Worm (Caenorhabditis elegans) whole organism, young adult: Measurements from ENCODE around the gene abce-1.

ENCODE experiments used
- B0261.1 ChIP-seq: sonication (generic microtip); optimal IDR thresholded peaks from 2 replicates; lab custom pipeline; 2016; ENCODE audit warnings: mild to moderate bottlenecking, missing genetic modification characterization, moderate library complexity, missing compliant biosample characterization
- C06A6.2 ChIP-seq: fragments of 200-800 bp; sonication (Bioruptor generic); conservative IDR thresholded peaks from 2 replicates; pipeline ENCODE4 v1.3.6; 2022; ENCODE audit warnings: missing genetic modification characterization, missing compliant biosample characterization
- F10E7.11 ChIP-seq: sonication (generic microtip); optimal IDR thresholded peaks from 2 replicates; lab custom pipeline; 2017; ENCODE audit warnings: mild to moderate bottlenecking, missing genetic modification characterization, moderate library complexity, missing compliant biosample characterization
- F22D6.2 ChIP-seq: sonication (generic microtip); optimal IDR thresholded peaks from 2 replicates; lab custom pipeline; 2016; ENCODE audit warnings: mild to moderate bottlenecking, missing genetic modification characterization, missing compliant biosample characterization
- F37B4.10 ChIP-seq: fragments of 200-800 bp; sonication (Bioruptor generic); IDR thresholded peaks from 2 replicates; pipeline ENCODE4 v1.3.6; 2022; ENCODE audit warnings: missing genetic modification characterization, missing compliant biosample characterization
- F55B11.4 ChIP-seq: sonication (generic microtip); optimal IDR thresholded peaks from 2 replicates; lab custom pipeline; 2016; ENCODE audit warnings: missing compliant biosample characterization, missing genetic modification characterization, borderline replicate concordance; ENCODE audit not compliant: insufficient read depth
- F57A8.1 ChIP-seq: fragments of 200-800 bp; sonication (Bioruptor generic); optimal IDR thresholded peaks from 2 replicates; lab custom pipeline; 2018; ENCODE audit warnings: mild to moderate bottlenecking, missing genetic modification characterization, moderate library complexity, missing compliant biosample characterization
- F57C9.4 ChIP-seq: sonication (generic microtip); optimal IDR thresholded peaks from 2 replicates; lab custom pipeline; 2017; ENCODE audit warnings: mild to moderate bottlenecking, missing genetic modification characterization, missing compliant biosample characterization
- K11D2.4 ChIP-seq: fragments of 200-800 bp; sonication (Bioruptor generic); IDR thresholded peaks from 2 replicates; pipeline ENCODE4 v1.3.6; 2022; ENCODE audit warnings: missing genetic modification reagents, missing genetic modification characterization, missing compliant biosample characterization
- Y53F4B.3 ChIP-seq: fragments of 200-800 bp; sonication (Bioruptor generic); IDR thresholded peaks from 2 replicates; pipeline ENCODE4 v1.3.6; 2022; ENCODE audit warnings: missing genetic modification reagents, missing genetic modification characterization, missing compliant biosample characterization
- Y56A3A.18 ChIP-seq: fragments of 200-800 bp; sonication (Bioruptor generic); IDR thresholded peaks from 2 replicates; pipeline ENCODE4 v1.3.6; 2022; ENCODE audit warnings: missing genetic modification reagents, missing genetic modification characterization, missing compliant biosample characterization
- Y95B8A.8 ChIP-seq: fragments of 200-800 bp; sonication (Bioruptor generic); IDR thresholded peaks from 2 replicates; pipeline ENCODE4 v1.3.6; 2022; ENCODE audit warnings: missing genetic modification reagents, missing genetic modification characterization, missing compliant biosample characterization
- ZK185.1 ChIP-seq: sonication (generic microtip); optimal IDR thresholded peaks from 2 replicates; lab custom pipeline; 2016; ENCODE audit warnings: mild to moderate bottlenecking, missing genetic modification characterization, missing compliant biosample characterization; ENCODE audit not compliant: poor library complexity, severe bottlenecking
- akir-1 ChIP-seq: fragments of 200-800 bp; sonication (Bioruptor generic); optimal IDR thresholded peaks from 2 replicates; lab custom pipeline; 2018; ENCODE audit warnings: mild to moderate bottlenecking, missing genetic modification characterization, moderate library complexity, missing compliant biosample characterization
- athp-1 ChIP-seq: sonication (generic microtip); optimal IDR thresholded peaks from 2 replicates; lab custom pipeline; 2017; ENCODE audit warnings: mild to moderate bottlenecking, missing genetic modification characterization, missing compliant biosample characterization
- bed-1 ChIP-seq: fragments of 200-800 bp; sonication (Bioruptor generic); IDR thresholded peaks from 2 replicates; pipeline ENCODE4 v1.3.6; 2022; ENCODE audit warnings: missing genetic modification reagents, missing genetic modification characterization, missing compliant biosample characterization
- cebp-1 ChIP-seq, 2 experiments: fragments of 200-800 bp in 1 of 2; sonication (Bioruptor generic) in 1 of 2; sonication (generic microtip) in 1 of 2; IDR thresholded peaks in 1 of 2; optimal IDR thresholded peaks in 1 of 2; 2 replicates each; pipeline versions ENCODE4 v1.3.6 to Lab custom; 2017 to 2022; ENCODE audit warnings: missing compliant biosample characterization in 2 of 2, missing genetic modification characterization in 2 of 2, mild to moderate bottlenecking in 1 of 2, missing genetic modification reagents in 1 of 2, moderate library complexity in 1 of 2
- ceh-27 ChIP-seq: fragments of 200-800 bp; sonication (Bioruptor generic); optimal IDR thresholded peaks from 2 replicates; lab custom pipeline; 2018; ENCODE audit warnings: mild to moderate bottlenecking, missing genetic modification characterization, moderate library complexity, missing compliant biosample characterization
- ceh-40 ChIP-seq: fragments of 200-800 bp; sonication (Bioruptor generic); IDR thresholded peaks from 2 replicates; pipeline ENCODE4 v1.3.6; 2022; ENCODE audit warnings: missing genetic modification characterization, missing compliant biosample characterization
- ceh-58 ChIP-seq: fragments of 200-800 bp; sonication (Bioruptor generic); IDR thresholded peaks from 2 replicates; pipeline ENCODE4 v1.3.6; 2022; ENCODE audit warnings: missing genetic modification characterization, missing compliant biosample characterization
- ceh-91 ChIP-seq: fragments of 200-800 bp; sonication (Bioruptor generic); IDR thresholded peaks from 2 replicates; pipeline ENCODE4 v1.3.6; 2022; ENCODE audit warnings: missing genetic modification reagents, missing genetic modification characterization, missing compliant biosample characterization
- chd-7 ChIP-seq: sonication (generic microtip); optimal IDR thresholded peaks from 2 replicates; lab custom pipeline; 2016; ENCODE audit warnings: mild to moderate bottlenecking, missing genetic modification characterization, moderate library complexity, missing compliant biosample characterization
- die-1 ChIP-seq: sonication (generic microtip); optimal IDR thresholded peaks from 2 replicates; lab custom pipeline; 2016; ENCODE audit warnings: missing genotype, mild to moderate bottlenecking, missing genetic modification characterization, missing compliant biosample characterization
- ekl-4 ChIP-seq: fragments of 200-800 bp; sonication (Bioruptor generic); IDR thresholded peaks from 2 replicates; pipeline ENCODE4 v1.3.6; 2022; ENCODE audit warnings: missing genetic modification reagents, missing genetic modification characterization, missing compliant biosample characterization
- ets-4 ChIP-seq: fragments of 200-800 bp; sonication (Bioruptor generic); optimal IDR thresholded peaks from 2 replicates; lab custom pipeline; 2018; ENCODE audit warnings: mild to moderate bottlenecking, missing genetic modification characterization, missing compliant biosample characterization
- fkh-3 ChIP-seq: sonication (generic microtip); optimal IDR thresholded peaks from 2 replicates; lab custom pipeline; 2016; ENCODE audit warnings: mild to moderate bottlenecking, missing genetic modification characterization, missing compliant biosample characterization
- hrde-1 ChIP-seq: sonication (generic microtip); optimal IDR thresholded peaks from 2 replicates; lab custom pipeline; 2016; ENCODE audit warnings: missing genetic modification characterization, mild to moderate bottlenecking, missing compliant biosample characterization, moderate library complexity, missing genotype, missing genetic modification reagents, borderline replicate concordance
- lag-1 ChIP-seq: fragments of 200-800 bp; sonication (Bioruptor generic); IDR thresholded peaks from 2 replicates; pipeline ENCODE4 v1.3.6; 2022; ENCODE audit warnings: missing genetic modification reagents, missing genetic modification characterization, missing compliant biosample characterization
- let-526 ChIP-seq: fragments of 200-800 bp; sonication (Bioruptor generic); IDR thresholded peaks from 2 replicates; pipeline ENCODE4 v1.3.6; 2022; ENCODE audit warnings: missing genetic modification reagents, missing genetic modification characterization, missing compliant biosample characterization
- let-607 ChIP-seq, 2 experiments: fragments of 200-800 bp in 1 of 2; sonication (Bioruptor generic) in 1 of 2; sonication (generic microtip) in 1 of 2; optimal IDR thresholded peaks; 2 replicates each; lab custom pipeline; 2016 to 2018; ENCODE audit warnings: mild to moderate bottlenecking in 2 of 2, missing compliant biosample characterization in 2 of 2, missing genetic modification characterization in 2 of 2, moderate library complexity in 2 of 2, missing genotype in 1 of 2
- lin-26 ChIP-seq: fragments of 200-800 bp; sonication (Bioruptor generic); IDR thresholded peaks from 2 replicates; pipeline ENCODE4 v1.3.6; 2022; ENCODE audit warnings: missing genetic modification reagents, missing genetic modification characterization, missing compliant biosample characterization
- lin-40 ChIP-seq: sonication (generic microtip); optimal IDR thresholded peaks from 2 replicates; lab custom pipeline; 2016; ENCODE audit warnings: missing genetic modification characterization, mild to moderate bottlenecking, missing compliant biosample characterization, missing genotype, missing genetic modification reagents
- mcd-1 ChIP-seq: fragments of 200-800 bp; sonication (Bioruptor generic); IDR thresholded peaks from 2 replicates; pipeline ENCODE4 v1.3.6; 2022; ENCODE audit warnings: missing genetic modification reagents, missing genetic modification characterization, missing compliant biosample characterization
- mes-4 ChIP-seq: sonication (generic microtip); optimal IDR thresholded peaks from 2 replicates; lab custom pipeline; 2016; ENCODE audit warnings: missing genotype, missing genetic modification characterization, missing compliant biosample characterization
- nfyb-1 ChIP-seq: fragments of 200-800 bp; sonication (Bioruptor generic); IDR thresholded peaks from 2 replicates; pipeline ENCODE4 v1.3.6; 2022; ENCODE audit warnings: missing genetic modification reagents, missing genetic modification characterization, missing compliant biosample characterization
- nhr-179 ChIP-seq: sonication (generic microtip); optimal IDR thresholded peaks from 2 replicates; lab custom pipeline; 2016; ENCODE audit warnings: mild to moderate bottlenecking, missing genetic modification characterization, missing compliant biosample characterization
- nhr-27 ChIP-seq: fragments of 200-800 bp; sonication (Bioruptor generic); optimal IDR thresholded peaks from 2 replicates; lab custom pipeline; 2018; ENCODE audit warnings: mild to moderate bottlenecking, missing genetic modification characterization, moderate library complexity, missing compliant biosample characterization
- nhr-80 ChIP-seq: sonication (generic microtip); optimal IDR thresholded peaks from 2 replicates; lab custom pipeline; 2016; ENCODE audit warnings: missing genetic modification characterization, missing compliant biosample characterization
- nhr-90 ChIP-seq: sonication (generic microtip); optimal IDR thresholded peaks from 2 replicates; lab custom pipeline; 2016; ENCODE audit warnings: missing genotype, mild to moderate bottlenecking, missing genetic modification characterization, missing compliant biosample characterization
- rcor-1 ChIP-seq: fragments of 200-800 bp; sonication (Bioruptor generic); IDR thresholded peaks from 2 replicates; pipeline ENCODE4 v1.3.6; 2022; ENCODE audit warnings: missing genetic modification reagents, missing genetic modification characterization, missing compliant biosample characterization
- sea-2 ChIP-seq: fragments of 200-800 bp; sonication (Bioruptor generic); IDR thresholded peaks from 2 replicates; pipeline ENCODE4 v1.3.6; 2022; ENCODE audit warnings: missing genetic modification characterization, missing compliant biosample characterization
- snpc-1.1 ChIP-seq: sonication (generic microtip); optimal IDR thresholded peaks from 2 replicates; lab custom pipeline; 2017; ENCODE audit warnings: missing genetic modification characterization, mild to moderate bottlenecking, missing compliant biosample characterization, antibody characterized with exemption, moderate library complexity, missing genotype, missing genetic modification reagents; ENCODE audit not compliant: insufficient read depth
- snpc-1.3 ChIP-seq: sonication (generic microtip); optimal IDR thresholded peaks from 2 replicates; lab custom pipeline; 2017; ENCODE audit warnings: missing genetic modification characterization, mild to moderate bottlenecking, missing compliant biosample characterization, antibody characterized with exemption, moderate library complexity, missing genotype, missing genetic modification reagents; ENCODE audit not compliant: insufficient read depth
- snpc-3.4 ChIP-seq: sonication (generic microtip); optimal IDR thresholded peaks from 2 replicates; lab custom pipeline; 2017; ENCODE audit warnings: missing genetic modification characterization, mild to moderate bottlenecking, missing compliant biosample characterization, antibody characterized with exemption, moderate library complexity, missing genotype, missing genetic modification reagents
- somi-1 ChIP-seq: fragments of 200-800 bp; sonication (Bioruptor generic); optimal IDR thresholded peaks from 2 replicates; lab custom pipeline; 2018; ENCODE audit warnings: mild to moderate bottlenecking, missing genetic modification characterization, missing compliant biosample characterization
- sptf-2 ChIP-seq: fragments of 200-800 bp; sonication (Bioruptor generic); optimal IDR thresholded peaks from 2 replicates; lab custom pipeline; 2018; ENCODE audit warnings: mild to moderate bottlenecking, missing genetic modification characterization, missing compliant biosample characterization
- xnd-1 ChIP-seq: sonication (generic microtip); optimal IDR thresholded peaks from 2 replicates; lab custom pipeline; 2016; ENCODE audit warnings: missing genotype, missing genetic modification reagents, missing genetic modification characterization, missing compliant biosample characterization
- ztf-28 ChIP-seq: fragments of 200-800 bp; sonication (Bioruptor generic); IDR thresholded peaks from 2 replicates; pipeline ENCODE4 v1.3.6; 2022; ENCODE audit warnings: missing genetic modification reagents, missing genetic modification characterization, missing compliant biosample characterization

abce-1 gene

DNA sequence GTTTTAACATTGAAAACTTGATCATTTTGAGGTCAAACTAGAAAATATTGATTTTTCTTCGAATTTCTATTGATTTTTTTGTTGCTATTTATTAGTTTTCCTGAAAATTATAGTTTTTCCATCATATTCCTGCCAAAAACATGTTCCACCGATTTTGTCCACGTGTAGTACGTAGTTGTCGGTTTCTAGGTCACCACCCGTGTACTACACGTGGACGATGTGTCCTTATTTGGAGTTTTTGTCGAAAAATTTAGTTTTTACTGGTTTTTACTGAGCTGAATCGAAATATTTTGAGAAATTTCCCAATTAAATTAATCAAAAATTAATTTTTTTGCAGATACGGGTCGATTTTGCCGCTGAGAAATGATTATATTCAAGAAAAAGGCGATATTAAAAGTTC lies 34.2 kb downstream of the abce-1 start (continued):
- TF ChIP-seq F57A8.1 (no peak), bed-1 (GFP tag; lab: Robert Waterston, UW) (no peak), ceh-58 (GFP tag; lab: Robert Waterston, UW) (no peak), Y53F4B.3 (GFP tag; lab: Robert Waterston, UW) (no peak), snpc-1.3 (tag; lab: Kevin White, UChicago) (no peak), ekl-4 (GFP tag; lab: Robert Waterston, UW) (no peak), ceh-27 (GFP tag; lab: Kevin White, UChicago) (no peak), F57C9.4 (tag; lab: Kevin White, UChicago) (no peak), ceh-91 (GFP tag; lab: Robert Waterston, UW) (no peak), snpc-3.4 (tag; lab: Kevin White, UChicago) (no peak), cebp-1 (GFP tag; IDR thresholded peaks at IDR 0.05; lab: Robert Waterston, UW) (no peak), cebp-1 (tag; optimal IDR thresholded peaks at IDR 0.05; lab: Kevin White, UChicago) (no peak), xnd-1 (tag; lab: Kevin White, UChicago) (no peak), snpc-1.1 (tag; lab: Kevin White, UChicago) (no peak), let-526 (GFP tag; lab: Robert Waterston, UW) (no peak), mes-4 (tag; lab: Kevin White, UChicago) (no peak), F22D6.2 (tag; lab: Kevin White, UChicago) (peak; percentile 9), chd-7 (tag; lab: Kevin White, UChicago) (no peak), ceh-40 (GFP tag; lab: Robert Waterston, UW) (no peak), nhr-90 (tag; lab: Kevin White, UChicago) (no peak), Y95B8A.8 (GFP tag; lab: Robert Waterston, UW) (no peak), nhr-179 (tag; lab: Kevin White, UChicago) (no peak), die-1 (tag; lab: Kevin White, UChicago) (no peak), F55B11.4 (no peak), lin-26 (GFP tag; lab: Robert Waterston, UW) (no peak), F10E7.11 (tag; lab: Kevin White, UChicago) (no peak), lag-1 (GFP tag; lab: Robert Waterston, UW) (no peak), ets-4 (no peak), akir-1 (GFP tag; lab: Kevin White, UChicago) (no peak), nfyb-1 (no peak), B0261.1 (tag; lab: Kevin White, UChicago) (no peak), somi-1 (no peak), mcd-1 (GFP tag; lab: Robert Waterston, UW) (peak; percentile 44; the same call in 1 of the 2 replicates), ZK185.1 (tag; lab: Kevin White, UChicago) (no peak), F37B4.10 (GFP tag; lab: Robert Waterston, UW) (no peak), C06A6.2 (GFP tag; lab: Robert Waterston, UW) (no peak), athp-1 (no peak), Y56A3A.18 (no peak), hrde-1 (tag; lab: Kevin White, UChicago) (peak; percentile 28), nhr-27 (tag; lab: Kevin White, UChicago) (no peak), nhr-80 (tag; lab: Kevin White, UChicago) (no peak), let-607 (tag; optimal IDR thresholded peaks at IDR 0.05; lab: Kevin White, UChicago) (peak in 1 of 2 experiments; percentile 63), K11D2.4 (GFP tag; lab: Robert Waterston, UW) (no peak; the same call in 1 of the 2 replicates), rcor-1 (GFP tag; lab: Robert Waterston, UW) (no peak), ztf-28 (GFP tag; lab: Robert Waterston, UW) (no peak), sptf-2 (GFP tag; lab: Kevin White, UChicago) (no peak), lin-40 (peak; percentile 70), fkh-3 (tag; lab: Kevin White, UChicago) (no peak), sea-2 (GFP tag; lab: Robert Waterston, UW) (0 out of 2 replicates have a peak, but pooled peaks have one; percentile 59)
